Fruit fly (Drosophila melanogaster): Measurements from ENCODE around the gene CG13813.

CG13813 gene

DNA sequence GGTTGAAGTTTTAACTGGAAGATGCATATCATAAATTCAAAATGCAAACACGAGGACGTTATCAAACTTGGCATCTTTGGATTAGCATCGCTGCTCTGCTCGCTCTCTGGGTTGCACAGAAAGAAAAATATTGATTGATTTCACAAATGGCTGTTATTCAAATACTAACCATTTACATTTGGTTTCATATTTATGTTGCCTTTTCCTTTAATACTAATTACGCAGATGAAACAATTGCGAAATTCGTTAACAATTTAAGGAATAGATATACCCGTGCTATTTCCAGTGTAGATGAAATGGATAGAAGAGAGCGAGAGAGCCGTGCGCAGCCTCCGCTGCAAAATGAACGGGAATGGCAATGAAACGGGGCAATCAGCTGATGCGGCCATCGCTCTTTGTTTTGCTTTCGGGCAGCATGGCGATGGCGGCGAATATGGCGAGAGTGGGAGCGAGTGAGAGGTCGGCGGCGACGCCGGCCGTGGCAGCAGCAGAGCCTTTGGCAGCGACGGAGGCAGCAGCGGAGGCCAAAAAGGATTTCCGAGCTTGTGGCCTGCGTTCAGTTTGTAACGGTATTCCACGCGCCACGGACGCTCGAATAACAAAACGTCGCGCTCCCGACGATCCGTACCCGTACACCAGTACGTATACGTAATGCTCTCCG, 16.2 kb downstream of the CG13813 start, which contains the start of gene rdgC (continued):
- TF ChIP-seq CG13123 (GFP tag; optimal IDR thresholded peaks at IDR 0.05): peak; percentile 90
- TF ChIP-seq dan (GFP tag; IDR thresholded peaks at IDR 0.05): no peak; the same call in 1 of the 2 replicates
- peak; percentile 84 for TF ChIP-seq Gsc (GFP tag; IDR thresholded peaks at IDR 0.05)
- no peak for TF ChIP-seq cad (GFP tag; optimal IDR thresholded peaks at IDR 0.05)
- peak; percentile 97 for TF ChIP-seq CG14441 (GFP tag; IDR thresholded peaks at IDR 0.05)
- TF ChIP-seq tup (GFP tag; optimal IDR thresholded peaks at IDR 0.05): peak; percentile 88
- peak; percentile 95 for TF ChIP-seq CG7372 (GFP tag; IDR thresholded peaks at IDR 0.05)
- TF ChIP-seq Hand (GFP tag; optimal IDR thresholded peaks at IDR 0.05): peak; percentile 94
- peak; percentile 98 for TF ChIP-seq CG17359 (tag; optimal IDR thresholded peaks at IDR 0.05)
- TF ChIP-seq Hr51 (GFP tag; optimal IDR thresholded peaks at IDR 0.05): peak; percentile 91 to 97
- peak; percentile 94 for TF ChIP-seq ems (GFP tag; optimal IDR thresholded peaks at IDR 0.05)
- peak; percentile 94 for TF ChIP-seq CG33213 (GFP tag; optimal IDR thresholded peaks at IDR 0.05)
- peak; percentile 80 for TF ChIP-seq ash1 (GFP tag; optimal IDR thresholded peaks at IDR 0.05)
- peak; percentile 97 for TF ChIP-seq mam (GFP tag; optimal IDR thresholded peaks at IDR 0.05)
- peak; percentile 91 for TF ChIP-seq CG6683 (GFP tag; optimal IDR thresholded peaks at IDR 0.05)
- peak; percentile 95 for TF ChIP-seq CG15011 (GFP tag; optimal IDR thresholded peaks at IDR 0.05)
- peak; percentile 70 for TF ChIP-seq Lhr (GFP tag; optimal IDR thresholded peaks at IDR 0.05)
- TF ChIP-seq lbe (GFP tag; optimal IDR thresholded peaks at IDR 0.05): peak; percentile 54
- peak; percentile 97 for TF ChIP-seq Atf6 (GFP tag; IDR thresholded peaks at IDR 0.05)
- TF ChIP-seq cato (GFP tag; optimal IDR thresholded peaks at IDR 0.05; ENCODE audit: borderline replicate concordance): peak; percentile 87
- peak; percentile 94 for TF ChIP-seq Drgx (GFP tag; IDR thresholded peaks at IDR 0.05)
- peak; percentile 96 for TF ChIP-seq pnt (GFP tag; optimal IDR thresholded peaks at IDR 0.05)
- TF ChIP-seq bbx (GFP tag; IDR thresholded peaks at IDR 0.05; ENCODE audit: partially characterized antibody): no peak
- peak; percentile 81 for TF ChIP-seq Deaf1 (tag; optimal IDR thresholded peaks at IDR 0.05)
- TF ChIP-seq HLH54F (GFP tag; optimal IDR thresholded peaks at IDR 0.05): peak; percentile 94
- TF ChIP-seq seq (GFP tag; IDR thresholded peaks at IDR 0.05): peak; percentile 95
- TF ChIP-seq luna (GFP tag; optimal IDR thresholded peaks at IDR 0.05): peak; percentile 86
- peak; percentile 82 for TF ChIP-seq CG4617 (GFP tag; optimal IDR thresholded peaks at IDR 0.05; ENCODE audit: borderline replicate concordance)
- TF ChIP-seq az2 (GFP tag; optimal IDR thresholded peaks at IDR 0.05): peak; percentile 94
- TF ChIP-seq CG17361 (GFP tag; IDR thresholded peaks at IDR 0.05): peak; percentile 96
- TF ChIP-seq CG10209 (GFP tag; optimal IDR thresholded peaks at IDR 0.05): peak; percentile 93
- peak; percentile 86 for TF ChIP-seq gsb-n (tag; optimal IDR thresholded peaks at IDR 0.05)
- TF ChIP-seq Abd-B (GFP tag; optimal IDR thresholded peaks at IDR 0.05): peak; percentile 96
- peak; percentile 89 for TF ChIP-seq klu (GFP tag; IDR thresholded peaks at IDR 0.05)
- TF ChIP-seq Rfx (GFP tag; IDR thresholded peaks at IDR 0.05): peak; percentile 98
- TF ChIP-seq CG3407 (GFP tag; optimal IDR thresholded peaks at IDR 0.05): peak; percentile 85
- TF ChIP-seq schlank (tag; optimal IDR thresholded peaks at IDR 0.05): peak; percentile 90
- TF ChIP-seq pho (GFP tag; optimal IDR thresholded peaks at IDR 0.05): peak; percentile 94
- TF ChIP-seq HLHmδ (GFP tag; optimal IDR thresholded peaks at IDR 0.05): no peak
- TF ChIP-seq CG12071 (GFP tag; optimal IDR thresholded peaks at IDR 0.05): peak; percentile 98
- peak; percentile 87 for TF ChIP-seq CG7357 (GFP tag; IDR thresholded peaks at IDR 0.05)
- TF ChIP-seq Meics (GFP tag; optimal IDR thresholded peaks at IDR 0.05): peak; percentile 97
- peak; percentile 99 for TF ChIP-seq CG12769 (tag; optimal IDR thresholded peaks at IDR 0.05)
- TF ChIP-seq HLH3B (GFP tag; IDR thresholded peaks at IDR 0.05): peak; percentile 97
- no peak for TF ChIP-seq Dll (GFP tag; IDR thresholded peaks at IDR 0.05; ENCODE audit: partially characterized antibody)
- peak; percentile 86 for TF ChIP-seq CG11696 (GFP tag; IDR thresholded peaks at IDR 0.05)
- TF ChIP-seq unpg (GFP tag; optimal IDR thresholded peaks at IDR 0.05): peak; percentile 97
- peak; percentile 95 for TF ChIP-seq CG2199 (GFP tag; IDR thresholded peaks at IDR 0.05)
- TF ChIP-seq chif (GFP tag; optimal IDR thresholded peaks at IDR 0.05): peak; percentile 92 to 96
